Worm (Caenorhabditis elegans) whole organism, L1 larva: ENCODE measurements around the gene Y38H8A.4.

Experiments used
- fkh-8 ChIP-seq: sonication (generic microtip); optimal IDR thresholded peaks from 2 replicates; lab custom pipeline; 2016; ENCODE audit warnings: mild to moderate bottlenecking, missing genetic modification characterization, missing compliant biosample characterization
- fos-1 ChIP-seq: fragments of 150-350 bp; optimal IDR thresholded peaks from 2 replicates; lab custom pipeline; 2014; ENCODE audit warnings: missing biosample characterization, missing genetic modification characterization

DNA sequence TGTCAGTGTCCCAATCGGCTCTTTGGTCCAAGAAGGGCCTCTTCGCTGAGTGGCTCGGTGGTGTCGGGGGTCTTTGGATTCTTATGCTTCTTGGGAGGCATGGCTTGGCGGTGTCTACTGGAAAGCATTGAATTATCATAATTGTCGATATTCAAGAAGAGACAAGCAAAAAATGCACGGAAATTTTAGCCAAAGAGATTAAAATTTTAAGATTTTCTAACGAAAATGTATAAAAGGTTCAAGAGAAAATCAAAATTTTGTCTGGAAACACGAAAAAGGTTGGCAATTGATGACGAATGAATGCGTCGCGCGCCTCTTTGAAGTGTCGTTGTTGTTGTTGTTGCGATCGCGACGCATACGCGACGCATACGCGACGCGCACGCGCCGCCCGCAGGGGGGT is 11.3 kb downstream of the Y38H8A.4 start, which contains the start of gene Y38H8A.12:
- TF ChIP-seq fos-1 (tag; lab: Kevin White, UChicago) = no peak
- no peak for TF ChIP-seq fkh-8
